Worm (Caenorhabditis elegans) whole organism, young adult: ENCODE results near the gene gcsh-1.

Source experiments
- D2030.7 ChIP-seq: fragments of 200-800 bp; sonication (Bioruptor generic); IDR thresholded peaks from 2 replicates; pipeline ENCODE4 v1.3.6; 2022; ENCODE audit warnings: missing genetic modification reagents, missing genetic modification characterization, missing compliant biosample characterization
- hlh-26 ChIP-seq: fragments of 200-800 bp; sonication (Bioruptor generic); conservative IDR thresholded peaks from 2 replicates; pipeline ENCODE4 v1.3.6; 2022; ENCODE audit warnings: missing genetic modification reagents, missing genetic modification characterization, missing compliant biosample characterization
- lin-26 ChIP-seq: fragments of 200-800 bp; sonication (Bioruptor generic); IDR thresholded peaks from 2 replicates; pipeline ENCODE4 v1.3.6; 2022; ENCODE audit warnings: missing genetic modification reagents, missing genetic modification characterization, missing compliant biosample characterization
- lin-35 ChIP-seq, 3 experiments: fragments of 150-350 bp in 2 of 3; sonication (generic microtip) in 1 of 3; optimal IDR thresholded peaks; 2 replicates each; lab custom pipeline; 2014 to 2018; ENCODE audit warnings: missing biosample characterization in 3 of 3, missing genetic modification characterization in 3 of 3, missing genetic modification reagents in 3 of 3
- somi-1 ChIP-seq: fragments of 200-800 bp; sonication (Bioruptor generic); optimal IDR thresholded peaks from 2 replicates; lab custom pipeline; 2018; ENCODE audit warnings: mild to moderate bottlenecking, missing genetic modification characterization, missing compliant biosample characterization
- unc-62 ChIP-seq: fragments of 150-350 bp; optimal IDR thresholded peaks from 2 replicates; lab custom pipeline; 2014; ENCODE audit warnings: missing biosample characterization, missing genetic modification reagents, missing genetic modification characterization
- ztf-26 ChIP-seq: sonication (generic microtip); optimal IDR thresholded peaks from 2 replicates; lab custom pipeline; 2017; ENCODE audit warnings: missing genetic modification characterization, missing compliant biosample characterization

Gene gcsh-1

DNA sequence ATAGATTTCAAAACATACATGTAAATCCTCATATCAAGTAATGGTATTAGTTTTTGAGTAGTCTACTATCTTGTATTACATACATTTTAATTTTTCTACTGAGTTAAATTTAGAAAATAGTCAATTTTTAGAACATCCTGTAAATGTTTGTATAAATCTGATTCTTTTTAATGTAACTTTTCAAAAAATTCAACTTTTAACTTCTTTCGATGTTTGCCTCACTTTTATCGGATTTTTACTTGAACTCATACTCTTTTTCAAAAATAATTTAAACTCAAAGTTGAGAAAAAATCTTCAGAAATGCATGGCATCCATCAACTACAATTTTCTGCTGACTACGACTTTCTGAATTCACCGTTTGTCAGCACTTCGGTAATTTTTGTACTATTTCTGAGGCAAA is 50.4 kb downstream of the gcsh-1 start, which contains the start of gene M163.7:
M163.7 (plus strand) TSS at position 301 of the 400 bp plus-strand sequence.
- no peak for TF ChIP-seq lin-35 (GFP tag; optimal IDR thresholded peaks at IDR 0.05; lab: Kevin White, UChicago)
- no peak for TF ChIP-seq lin-26 (GFP tag; lab: Robert Waterston, UW)
- TF ChIP-seq ztf-26 (tag; lab: Kevin White, UChicago), result no peak
- no peak for TF ChIP-seq somi-1
- TF ChIP-seq unc-62 (GFP tag; lab: Kevin White, UChicago), result no peak
- no peak for TF ChIP-seq hlh-26 (GFP tag; lab: Robert Waterston, UW)
- no peak for TF ChIP-seq D2030.7
